Worm (Caenorhabditis elegans): ENCODE data around the gene srh-216.

DNA sequence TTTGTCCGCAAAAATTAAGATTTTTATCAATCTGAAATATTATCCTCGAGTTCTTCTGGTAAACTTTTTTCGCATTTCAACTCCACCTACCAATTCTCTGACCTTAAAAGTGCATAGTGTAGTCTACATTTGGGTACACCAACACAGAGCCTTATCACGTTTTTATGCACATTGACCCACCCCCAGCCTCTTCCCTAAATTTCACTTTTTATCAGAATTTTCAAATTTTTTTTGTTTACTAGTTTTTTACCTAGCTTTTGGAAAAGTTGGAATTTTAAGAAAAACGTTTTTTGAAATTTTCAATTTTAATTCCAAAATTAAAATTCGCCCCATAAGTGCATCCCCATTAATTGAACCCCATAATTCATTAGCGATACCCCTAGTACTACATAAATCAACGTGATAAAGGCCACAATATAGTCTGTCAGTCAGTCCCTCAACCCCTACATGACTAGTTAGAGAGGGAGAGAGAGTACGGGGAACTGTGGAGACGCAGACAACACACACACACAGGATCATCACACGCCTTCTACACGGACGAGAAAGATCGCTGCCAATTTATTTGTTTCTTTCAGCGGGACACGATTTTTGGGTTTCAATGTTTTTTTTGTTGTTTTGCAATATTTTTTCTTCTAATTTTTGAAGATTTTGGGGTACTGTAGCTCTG lies 12.7 kb downstream of the srh-216 start:
- TF ChIP-seq W03F9.2 (tag; optimal IDR thresholded peaks at IDR 0.05) (no peak), him-1 (tag; optimal IDR thresholded peaks at IDR 0.05) (no peak)

Data from whole organism, L4/young adult.